Worm (Caenorhabditis elegans) whole organism, L2 larva: Measurements from ENCODE around the gene lec-5.

Source experiments
- C34F6.9 ChIP-seq: fragments of 150-350 bp; optimal IDR thresholded peaks from 2 replicates; lab custom pipeline; 2014; ENCODE audit warnings: missing biosample characterization, missing genetic modification characterization
- F13H6.1 ChIP-seq: sonication (generic microtip); optimal IDR thresholded peaks from 2 replicates; lab custom pipeline; 2016; ENCODE audit warnings: missing genetic modification characterization, missing compliant biosample characterization
- R02D3.7 ChIP-seq: fragments of 150-350 bp; optimal IDR thresholded peaks from 2 replicates; lab custom pipeline; 2014; ENCODE audit warnings: missing biosample characterization, missing genetic modification characterization
- Y55F3AM.14 ChIP-seq: fragments of 200-800 bp; sonication (Bioruptor generic); optimal IDR thresholded peaks from 2 replicates; lab custom pipeline; 2018; ENCODE audit warnings: mild to moderate bottlenecking, missing genetic modification characterization, missing compliant biosample characterization
- ZK546.5 ChIP-seq: sonication (generic microtip); optimal IDR thresholded peaks from 2 replicates; lab custom pipeline; 2017; ENCODE audit warnings: missing biosample characterization, missing genetic modification characterization
- aly-2 ChIP-seq: fragments of 150-350 bp; optimal IDR thresholded peaks from 2 replicates; lab custom pipeline; 2014; ENCODE audit warnings: missing biosample characterization, missing genetic modification characterization
- crh-2 ChIP-seq: sonication (generic microtip); optimal IDR thresholded peaks from 2 replicates; lab custom pipeline; 2017; ENCODE audit warnings: missing biosample characterization, missing genetic modification characterization
- dmd-4 ChIP-seq: sonication (generic microtip); optimal IDR thresholded peaks from 2 replicates; lab custom pipeline; 2017; ENCODE audit warnings: missing biosample characterization, missing genetic modification characterization
- egl-27 ChIP-seq: sonication (generic microtip); optimal IDR thresholded peaks from 3 replicates; lab custom pipeline; 2017; ENCODE audit warnings: missing biosample characterization, missing genetic modification reagents, missing genetic modification characterization
- fos-1 ChIP-seq: fragments of 150-350 bp; optimal IDR thresholded peaks from 2 replicates; lab custom pipeline; 2014; ENCODE audit warnings: missing biosample characterization, missing genetic modification characterization
- lin-11 ChIP-seq: fragments of 150-350 bp; sonication (generic microtip); optimal IDR thresholded peaks from 2 replicates; lab custom pipeline; 2014; ENCODE audit warnings: missing biosample characterization, missing genetic modification characterization, inconsistent platforms, mixed read lengths
- lsy-2 ChIP-seq, 2 experiments: fragments of 150-350 bp in 1 of 2; sonication (generic microtip) in 1 of 2; optimal IDR thresholded peaks; 2 replicates each; lab custom pipeline; 2014 to 2017; ENCODE audit warnings: missing biosample characterization in 2 of 2, missing genetic modification characterization in 2 of 2
- mab-5 ChIP-seq: fragments of 150-350 bp; optimal IDR thresholded peaks from 2 replicates; lab custom pipeline; 2014; ENCODE audit warnings: missing biosample characterization, missing genetic modification characterization
- mbf-1 ChIP-seq: sonication (generic microtip); optimal IDR thresholded peaks from 2 replicates; lab custom pipeline; 2017; ENCODE audit warnings: missing biosample characterization, missing genetic modification characterization
- nhr-10 ChIP-seq: sonication (generic microtip); optimal IDR thresholded peaks from 2 replicates; lab custom pipeline; 2017; ENCODE audit warnings: missing biosample characterization, missing genetic modification characterization
- nhr-12 ChIP-seq: fragments of 150-350 bp; optimal IDR thresholded peaks from 2 replicates; lab custom pipeline; 2014; ENCODE audit warnings: missing biosample characterization, missing genetic modification characterization
- nhr-129 ChIP-seq: fragments of 150-350 bp; optimal IDR thresholded peaks from 2 replicates; lab custom pipeline; 2014; ENCODE audit warnings: missing biosample characterization, missing genetic modification characterization
- nhr-21 ChIP-seq: fragments of 150-350 bp; optimal IDR thresholded peaks from 2 replicates; lab custom pipeline; 2014; ENCODE audit warnings: missing biosample characterization, missing genetic modification characterization
- nhr-77 ChIP-seq: fragments of 150-350 bp; optimal IDR thresholded peaks from 2 replicates; lab custom pipeline; 2014; ENCODE audit warnings: missing biosample characterization, missing genetic modification characterization
- skn-1 ChIP-seq: sonication (generic microtip); optimal IDR thresholded peaks from 2 replicates; lab custom pipeline; 2017; ENCODE audit warnings: missing biosample characterization, missing genetic modification characterization
- sma-3 ChIP-seq: sonication (generic microtip); optimal IDR thresholded peaks from 2 replicates; lab custom pipeline; 2016; ENCODE audit warnings: missing genetic modification reagents, missing genetic modification characterization, missing compliant biosample characterization
- sma-9 ChIP-seq, 2 experiments: fragments of 150-350 bp in 1 of 2; sonication (generic microtip) in 1 of 2; optimal IDR thresholded peaks; 2 replicates each; lab custom pipeline; 2014 to 2016; ENCODE audit warnings: missing genetic modification characterization in 2 of 2, mild to moderate bottlenecking in 1 of 2, missing biosample characterization in 1 of 2, missing compliant biosample characterization in 1 of 2, missing genetic modification reagents in 1 of 2, moderate library complexity in 1 of 2
- snpc-4 ChIP-seq: fragments of 150-350 bp; optimal IDR thresholded peaks from 2 replicates; lab custom pipeline; 2014; ENCODE audit warnings: missing biosample characterization, missing genetic modification characterization
- unc-39 ChIP-seq: fragments of 150-350 bp; optimal IDR thresholded peaks from 2 replicates; lab custom pipeline; 2014; ENCODE audit warnings: missing biosample characterization, missing genetic modification characterization
- unc-55 ChIP-seq: fragments of 150-350 bp; sonication (generic microtip); optimal IDR thresholded peaks from 3 replicates; lab custom pipeline; 2014; ENCODE audit warnings: missing biosample characterization, missing genetic modification reagents, missing genetic modification characterization
- ztf-1 ChIP-seq: fragments of 200-800 bp; sonication (Bioruptor generic); conservative IDR thresholded peaks from 2 replicates; pipeline ENCODE4 v1.3.6; 2022; ENCODE audit warnings: missing genetic modification characterization, missing compliant biosample characterization

lec-5 gene

ce11 chrII:5873564-5874070 is 32.7 kb upstream of the lec-5 start, which contains the start of gene tex-2 (continued):
- TF ChIP-seq unc-39 (tag; lab: Kevin White, UChicago) = no peak

DNA sequence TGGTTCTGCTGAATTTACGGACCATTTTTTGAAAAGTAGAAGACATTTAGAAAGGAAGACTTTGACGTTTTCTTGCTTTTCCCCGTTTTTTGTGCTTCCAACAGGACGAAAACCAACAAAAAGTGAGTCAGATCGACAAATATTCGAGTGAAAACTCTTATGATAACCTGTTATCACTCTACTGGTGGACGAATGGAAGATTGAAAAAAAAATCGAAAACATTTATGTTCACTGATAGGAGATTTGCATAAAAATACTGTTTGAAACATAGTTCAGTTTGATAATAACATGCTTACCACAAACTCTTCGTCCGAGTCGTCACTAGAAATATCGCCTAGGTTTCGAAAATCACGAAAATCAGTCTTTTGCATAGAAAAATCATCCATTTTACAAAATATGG is 31.5 kb upstream of the lec-5 start:
- peak; percentile 53 for TF ChIP-seq fos-1 (tag; lab: Kevin White, UChicago)
- no peak for TF ChIP-seq nhr-10 (tag; lab: Kevin White, UChicago)
- no peak for TF ChIP-seq lsy-2 (tag; optimal IDR thresholded peaks at IDR 0.05; lab: Kevin White, UChicago)

- TF ChIP-seq egl-27 (tag; lab: Kevin White, UChicago) (no peak), sma-9 (GFP tag; optimal IDR thresholded peaks at IDR 0.05; lab: Kevin White, UChicago) (peak; percentile 16), sma-9 (tag; optimal IDR thresholded peaks at IDR 0.05; lab: Kevin White, UChicago) (no peak), nhr-129 (tag; lab: Kevin White, UChicago) (peak; percentile 23), unc-55 (GFP tag; lab: Kevin White, UChicago) (peak; percentile 45), nhr-21 (no peak), ztf-1 (GFP tag; lab: Robert Waterston, UW) (no peak), mab-5 (tag; lab: Kevin White, UChicago) (peak; percentile 73)
These were observed 30.6 kb upstream of the lec-5 start for ce11 chrII:5871508-5871907.

- TF ChIP-seq aly-2 (tag; lab: Kevin White, UChicago) = no peak
- TF ChIP-seq nhr-10 (tag; lab: Kevin White, UChicago) = no peak
- TF ChIP-seq crh-2 (tag; lab: Kevin White, UChicago) = no peak
- TF ChIP-seq nhr-77 = no peak
- TF ChIP-seq fos-1 (tag; lab: Kevin White, UChicago) = no peak
- TF ChIP-seq, all 48 proteins: peak for 0
These were observed 26.0 kb upstream of the lec-5 start for ce11 chrII:5866920-5867319.

DNA sequence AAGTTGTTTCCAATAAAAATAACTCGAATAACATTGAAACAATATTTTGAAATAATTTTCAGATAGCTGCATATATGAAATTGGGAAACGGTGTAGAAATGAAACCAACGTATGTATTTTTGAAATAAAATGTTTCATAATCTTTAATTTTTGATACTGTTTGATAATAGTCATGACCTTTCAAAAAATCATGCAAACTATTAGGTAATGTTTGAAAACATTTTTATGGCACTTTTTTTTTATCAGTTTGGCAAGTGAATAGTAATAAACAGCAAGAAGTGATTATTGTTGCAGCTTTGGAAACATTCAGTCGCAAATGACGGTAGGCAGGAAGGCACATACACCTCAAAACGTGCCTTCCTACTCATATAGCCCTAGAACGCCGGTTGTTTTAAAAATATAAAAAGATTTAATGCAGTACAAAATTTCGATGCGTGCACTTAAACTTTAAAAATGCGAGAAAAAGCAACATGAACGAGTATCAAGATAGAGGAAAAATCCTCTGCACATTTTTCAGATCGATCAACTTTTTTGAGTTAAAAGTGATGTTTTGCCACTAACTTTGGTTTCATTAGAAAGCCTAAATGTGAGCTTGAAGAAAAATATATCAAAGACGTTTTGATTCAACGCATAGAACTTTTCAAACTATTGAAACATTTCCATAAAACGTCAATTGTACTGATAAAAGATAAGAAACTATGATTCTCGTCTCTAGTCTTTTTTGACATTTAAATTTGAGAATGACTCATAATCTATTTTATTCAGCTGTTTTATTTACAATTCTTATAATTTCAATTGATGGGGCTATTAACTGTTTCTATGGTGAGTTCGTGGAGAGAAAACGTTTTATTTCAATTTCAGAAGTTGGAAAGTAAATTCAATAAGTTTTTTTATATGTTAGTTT is 24.8 kb upstream of the lec-5 start, which contains the start of gene F55C12.19:
Gene F55C12.19, plus strand, starts transcription at position 735 of the 904 bp plus-strand sequence.
- TF ChIP-seq R02D3.7 (tag; lab: Kevin White, UChicago) (no peak), nhr-10 (tag; lab: Kevin White, UChicago) (no peak), dmd-4 (tag; lab: Kevin White, UChicago) (no peak), fos-1 (tag; lab: Kevin White, UChicago) (peak; percentile 89), C34F6.9 (tag; lab: Kevin White, UChicago) (no peak)

DNA sequence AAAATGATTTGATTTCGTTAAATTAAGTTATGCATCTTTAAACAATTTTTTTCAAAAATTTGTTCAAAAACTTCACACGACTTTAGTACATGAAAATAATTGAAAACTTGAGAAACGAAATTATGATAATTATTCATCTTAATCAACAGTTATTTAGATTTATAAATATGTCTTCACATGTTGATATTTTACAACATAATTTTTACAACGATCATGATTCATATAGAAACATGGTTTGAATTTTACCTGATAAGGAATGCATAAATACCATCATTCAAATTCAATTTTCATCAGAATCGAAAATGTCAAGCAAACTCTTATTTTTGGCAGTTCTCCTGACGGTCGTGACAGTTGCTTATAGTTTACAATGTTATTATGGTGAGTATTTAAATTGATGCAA is 23.0 kb upstream of the lec-5 start, which contains the start of gene tag-234:
Gene tag-234, plus strand, starts transcription at position 301 of the 400 bp plus-strand sequence.
- TF ChIP-seq unc-39 (tag; lab: Kevin White, UChicago) (no peak), ZK546.5 (no peak), fos-1 (tag; lab: Kevin White, UChicago) (peak; percentile 50), lin-11 (tag; lab: Kevin White, UChicago) (no peak)

DNA sequence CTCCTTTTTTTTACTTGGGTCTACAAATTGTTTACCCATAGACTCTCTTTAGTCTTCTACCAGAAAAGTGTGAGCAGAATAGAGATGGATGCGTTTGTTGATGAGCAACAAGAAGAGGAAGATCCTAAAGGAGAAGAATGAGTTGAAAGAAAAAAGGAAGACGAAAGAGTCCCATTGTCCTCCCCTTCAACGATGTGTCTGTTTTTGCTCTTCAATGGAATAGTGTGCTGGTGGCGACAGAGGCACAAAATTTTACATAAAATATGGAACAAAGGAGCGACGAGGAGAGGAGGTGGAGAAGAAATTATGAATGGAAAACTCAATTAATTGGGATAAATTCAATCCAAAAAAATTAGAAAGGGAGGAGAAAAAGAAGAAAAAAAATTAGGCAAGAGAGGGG is 19.7 kb upstream of the lec-5 start:
- TF ChIP-seq skn-1 (tag; lab: Kevin White, UChicago) = no peak
- no peak for TF ChIP-seq sma-3
- TF ChIP-seq crh-2 (tag; lab: Kevin White, UChicago) = no peak
- no peak for TF ChIP-seq Y55F3AM.14 (GFP tag; lab: Kevin White, UChicago)
- TF ChIP-seq ztf-1 (GFP tag; lab: Robert Waterston, UW) = no peak
- no peak for TF ChIP-seq dmd-4 (tag; lab: Kevin White, UChicago)
- no peak for TF ChIP-seq mbf-1
- no peak for TF ChIP-seq nhr-10 (tag; lab: Kevin White, UChicago)
- no peak for TF ChIP-seq snpc-4 (tag; lab: Kevin White, UChicago)
- no peak for TF ChIP-seq mab-5 (tag; lab: Kevin White, UChicago)
- no peak for TF ChIP-seq F13H6.1
- TF ChIP-seq nhr-129 (tag; lab: Kevin White, UChicago) = no peak
- no peak for TF ChIP-seq nhr-12 (tag; lab: Kevin White, UChicago)
